Worm (Caenorhabditis elegans): ENCODE data around the gene inf-1.

The inf-1 gene

ce11 chrIII:6955766-6956165 lies 25.8 kb downstream of the inf-1 start:
- TF ChIP-seq unc-62 (GFP tag; optimal IDR thresholded peaks at IDR 0.05) = no peak
- no peak for TF ChIP-seq elt-3 (tag; optimal IDR thresholded peaks at IDR 0.05)
- no peak for TF ChIP-seq unc-39 (tag; optimal IDR thresholded peaks at IDR 0.05)
- TF ChIP-seq nhr-237 (tag; optimal IDR thresholded peaks at IDR 0.05) = no peak
- no peak for TF ChIP-seq snpc-4 (tag; optimal IDR thresholded peaks at IDR 0.05)
- no peak for TF ChIP-seq mab-5 (tag; optimal IDR thresholded peaks at IDR 0.05)

ce11 chrIII:6958674-6959241 lies 28.8 kb downstream of the inf-1 start:
- peak; percentile 91 for TF ChIP-seq zip-8 (tag; optimal IDR thresholded peaks at IDR 0.05)
- no peak for TF ChIP-seq ztf-11 (tag; optimal IDR thresholded peaks at IDR 0.05)

- no peak for TF ChIP-seq ztf-11 (tag; optimal IDR thresholded peaks at IDR 0.05)
- TF ChIP-seq nhr-12 (tag; optimal IDR thresholded peaks at IDR 0.05) = no peak
- no peak for TF ChIP-seq ces-1 (GFP tag; optimal IDR thresholded peaks at IDR 0.05)
- TF ChIP-seq drap-1 (GFP tag; optimal IDR thresholded peaks at IDR 0.05) = no peak
- peak; percentile 97 for TF ChIP-seq lsy-2 (tag; optimal IDR thresholded peaks at IDR 0.05)
- peak; percentile 31 for TF ChIP-seq ceh-43 (GFP tag; optimal IDR thresholded peaks at IDR 0.05)
- TF ChIP-seq mep-1 (tag; optimal IDR thresholded peaks at IDR 0.05) = peak; percentile 46
- TF ChIP-seq sem-2 (GFP tag; optimal IDR thresholded peaks at IDR 0.05) = no peak
- TF ChIP-seq flh-1 (GFP tag; optimal IDR thresholded peaks at IDR 0.05) = no peak
- no peak for TF ChIP-seq ceh-39 (tag; optimal IDR thresholded peaks at IDR 0.05)
- TF ChIP-seq mls-2 (tag; optimal IDR thresholded peaks at IDR 0.05) = no peak
- no peak for TF ChIP-seq mab-5 (tag; optimal IDR thresholded peaks at IDR 0.05)
- TF ChIP-seq blmp-1 (tag; optimal IDR thresholded peaks at IDR 0.05) = no peak
- TF ChIP-seq sptf-1 (tag; optimal IDR thresholded peaks at IDR 0.05) = peak; percentile 18
- no peak for TF ChIP-seq nhr-28 (tag; optimal IDR thresholded peaks at IDR 0.05)
These were observed 31.2 kb downstream of the inf-1 start for ce11 chrIII:6961167-6961566.

ce11 chrIII:6961937-6962504 lies 32.1 kb downstream of the inf-1 start, which contains the start of the genes rpn-6.1 and F57B9.1:
rpn-6.1 (minus strand) TSS chrIII:6962001.
F57B9.1 (plus strand) TSS chrIII:6962090.
- TF ChIP-seq nhr-2 (tag; optimal IDR thresholded peaks at IDR 0.05) (no peak), ham-2 (GFP tag; optimal IDR thresholded peaks at IDR 0.05) (no peak), lsy-2 (tag; optimal IDR thresholded peaks at IDR 0.05) (peak; percentile 12), elt-3 (tag; optimal IDR thresholded peaks at IDR 0.05) (peak; percentile 44), elt-1 (tag; optimal IDR thresholded peaks at IDR 0.05; ENCODE audit: borderline replicate concordance, insufficient read depth) (no peak), nhr-76 (tag; optimal IDR thresholded peaks at IDR 0.05) (no peak), ceh-39 (tag; optimal IDR thresholded peaks at IDR 0.05) (no peak), lin-32 (GFP tag; optimal IDR thresholded peaks at IDR 0.05) (no peak), unc-62 (GFP tag; optimal IDR thresholded peaks at IDR 0.05) (peak; percentile 7), bed-3 (GFP tag; optimal IDR thresholded peaks at IDR 0.05) (no peak)

- TF ChIP-seq cnd-1 (tag; optimal IDR thresholded peaks at IDR 0.05) (no peak), ces-1 (GFP tag; optimal IDR thresholded peaks at IDR 0.05) (peak; percentile 34), lsy-2 (tag; optimal IDR thresholded peaks at IDR 0.05) (peak; percentile 65), nhr-237 (tag; optimal IDR thresholded peaks at IDR 0.05) (peak; percentile 32)
These were observed 38.2 kb downstream of the inf-1 start, which contains the start of gene panl-2 for ce11 chrIII:6968080-6968639. panl-2 (minus strand) TSS chrIII:6968130.

ce11 chrIII:6968655-6969054 lies 38.7 kb downstream of the inf-1 start:
- no peak for TF ChIP-seq nhr-2 (tag; optimal IDR thresholded peaks at IDR 0.05)
- TF ChIP-seq flh-1 (GFP tag; optimal IDR thresholded peaks at IDR 0.05) = no peak
- TF ChIP-seq ham-2 (GFP tag; optimal IDR thresholded peaks at IDR 0.05) = no peak
- no peak for TF ChIP-seq ceh-83 (GFP tag; optimal IDR thresholded peaks at IDR 0.05)
- no peak for TF ChIP-seq ces-1 (GFP tag; optimal IDR thresholded peaks at IDR 0.05)
- no peak for TF ChIP-seq sptf-1 (tag; optimal IDR thresholded peaks at IDR 0.05)
- no peak for TF ChIP-seq pha-4 (tag; optimal IDR thresholded peaks at IDR 0.05)
- no peak for TF ChIP-seq elt-1 (tag; optimal IDR thresholded peaks at IDR 0.05; ENCODE audit: borderline replicate concordance, insufficient read depth)
- no peak for TF ChIP-seq ztf-11 (tag; optimal IDR thresholded peaks at IDR 0.05)
- no peak for TF ChIP-seq drap-1 (GFP tag; optimal IDR thresholded peaks at IDR 0.05)
- TF ChIP-seq lsy-2 (tag; optimal IDR thresholded peaks at IDR 0.05) = no peak
- TF ChIP-seq mep-1 (tag; optimal IDR thresholded peaks at IDR 0.05) = no peak
- no peak for TF ChIP-seq mls-2 (tag; optimal IDR thresholded peaks at IDR 0.05)
- TF ChIP-seq bed-3 (GFP tag; optimal IDR thresholded peaks at IDR 0.05) = no peak
- TF ChIP-seq nhr-28 (tag; optimal IDR thresholded peaks at IDR 0.05) = no peak
- no peak for TF ChIP-seq mab-5 (tag; optimal IDR thresholded peaks at IDR 0.05)
- no peak for TF ChIP-seq cnd-1 (tag; optimal IDR thresholded peaks at IDR 0.05)
